Worm (Caenorhabditis elegans): ENCODE data around the gene Y42A5A.1.
A peak's percentile ranks its signal among the peaks of the same experiment; 100 is the strongest.

Y42A5A.1 gene

ce11 chrV:11146958-11147779, 59.4 kb downstream of the Y42A5A.1 start, which contains the start of the genes T19C4.24 and nlp-33:
TSS of gene T19C4.24 (minus strand) at chrV:11147008.
TSS of gene nlp-33 (plus strand) at chrV:11147346.
- peak; percentile 71 for TF ChIP-seq ama-1 (optimal IDR thresholded peaks at IDR 0.05)
- no peak for TF ChIP-seq ama-1 (GFP tag; optimal IDR thresholded peaks at IDR 0.05)
- no peak for TF ChIP-seq lsl-1 (GFP tag; optimal IDR thresholded peaks at IDR 0.05)
- peak; percentile 17 for TF ChIP-seq repo-1 (tag; optimal IDR thresholded peaks at IDR 0.05)
- TF ChIP-seq mcd-1 (GFP tag; IDR thresholded peaks at IDR 0.05) = peak; percentile 34; the same call in 1 of the 2 replicates

Data from whole organism, young adult.